Worm (Caenorhabditis elegans) whole organism, L3 larva: Measurements from ENCODE around the gene Y41C4A.21.
"Not testable (repeated sequence)": the region's sequence is repeated elsewhere in the genome, so short reads cannot be mapped to it uniquely, and the experiment has no call there.

Source experiments
- R02D3.7 ChIP-seq: fragments of 150-350 bp; optimal IDR thresholded peaks from 2 replicates; lab custom pipeline; 2014; ENCODE audit warnings: missing biosample characterization, missing genetic modification characterization
- ZK546.5 ChIP-seq: sonication (generic microtip); optimal IDR thresholded peaks from 2 replicates; lab custom pipeline; 2017; ENCODE audit warnings: missing biosample characterization, missing genetic modification characterization
- aly-2 ChIP-seq: fragments of 150-350 bp; optimal IDR thresholded peaks from 2 replicates; lab custom pipeline; 2014; ENCODE audit warnings: missing biosample characterization, missing genetic modification characterization
- ama-1 ChIP-seq: fragments of 150-350 bp; optimal IDR thresholded peaks from 2 replicates; lab custom pipeline; 2018
- ceh-16 ChIP-seq: sonication (generic microtip); optimal IDR thresholded peaks from 2 replicates; lab custom pipeline; 2017; ENCODE audit warnings: missing biosample characterization, missing genetic modification characterization
- ceh-28 ChIP-seq: fragments of 150-350 bp; optimal IDR thresholded peaks from 2 replicates; lab custom pipeline; 2014; ENCODE audit warnings: missing biosample characterization, missing genetic modification reagents, missing genetic modification characterization
- ceh-82 ChIP-seq: fragments of 150-350 bp; optimal IDR thresholded peaks from 2 replicates; lab custom pipeline; 2014; ENCODE audit warnings: missing biosample characterization, missing genetic modification characterization
- ceh-9 ChIP-seq: sonication (generic microtip); optimal IDR thresholded peaks from 2 replicates; lab custom pipeline; 2018; ENCODE audit warnings: missing biosample characterization, missing genetic modification characterization
- daf-12 ChIP-seq: fragments of 150-350 bp; optimal IDR thresholded peaks from 2 replicates; lab custom pipeline; 2014; ENCODE audit warnings: missing biosample characterization, missing genetic modification reagents, missing genetic modification characterization
- egl-27 ChIP-seq: sonication (generic microtip); optimal IDR thresholded peaks from 4 replicates; lab custom pipeline; 2017; ENCODE audit warnings: missing biosample characterization, missing genetic modification reagents, missing genetic modification characterization
- egl-5 ChIP-seq: fragments of 150-350 bp; optimal IDR thresholded peaks from 2 replicates; lab custom pipeline; 2017; ENCODE audit warnings: missing biosample characterization, missing genetic modification reagents, missing genetic modification characterization, inconsistent platforms
- elt-1 ChIP-seq: fragments of 150-350 bp; optimal IDR thresholded peaks from 2 replicates; lab custom pipeline; 2014; ENCODE audit warnings: missing biosample characterization, missing genetic modification characterization
- elt-3 ChIP-seq, 3 experiments: fragments of 150-350 bp in 1 of 3; sonication (generic microtip) in 2 of 3; optimal IDR thresholded peaks; 2 replicates in 2 of 3; 4 replicates in 1 of 3; lab custom pipeline; 2014 to 2017; ENCODE audit warnings: missing biosample characterization in 3 of 3, missing genetic modification characterization in 3 of 3
- fkh-10 ChIP-seq: sonication (generic microtip); optimal IDR thresholded peaks from 2 replicates; lab custom pipeline; 2017; ENCODE audit warnings: missing biosample characterization, missing genetic modification reagents, missing genetic modification characterization
- fkh-2 ChIP-seq: fragments of 150-350 bp; optimal IDR thresholded peaks from 2 replicates; lab custom pipeline; 2014; ENCODE audit warnings: missing biosample characterization, missing genetic modification reagents, missing genetic modification characterization
- fos-1 ChIP-seq: fragments of 150-350 bp; optimal IDR thresholded peaks from 2 replicates; lab custom pipeline; 2014; ENCODE audit warnings: missing biosample characterization, missing genetic modification characterization
- jun-1 ChIP-seq: fragments of 150-350 bp; optimal IDR thresholded peaks from 2 replicates; lab custom pipeline; 2014; ENCODE audit warnings: missing biosample characterization, missing genetic modification reagents, missing genetic modification characterization
- lin-15B ChIP-seq: fragments of 150-350 bp; optimal IDR thresholded peaks from 2 replicates; lab custom pipeline; 2014; ENCODE audit warnings: missing biosample characterization, missing genetic modification characterization
- mml-1 ChIP-seq: fragments of 150-350 bp; sonication (generic microtip); optimal IDR thresholded peaks from 3 replicates; lab custom pipeline; 2014; ENCODE audit warnings: missing biosample characterization, missing genetic modification characterization
- nfya-1 ChIP-seq: sonication (generic microtip); optimal IDR thresholded peaks from 2 replicates; lab custom pipeline; 2017; ENCODE audit warnings: missing genetic modification characterization, mild to moderate bottlenecking, missing compliant biosample characterization, antibody characterized with exemption, moderate library complexity; ENCODE audit not compliant: insufficient read depth
- nhr-11 ChIP-seq: fragments of 150-350 bp; optimal IDR thresholded peaks from 2 replicates; lab custom pipeline; 2014; ENCODE audit warnings: missing biosample characterization, missing genetic modification characterization
- nhr-12 ChIP-seq: fragments of 150-350 bp; optimal IDR thresholded peaks from 2 replicates; lab custom pipeline; 2014; ENCODE audit warnings: missing biosample characterization, missing genetic modification characterization
- nhr-23 ChIP-seq: fragments of 150-350 bp; optimal IDR thresholded peaks from 2 replicates; lab custom pipeline; 2014; ENCODE audit warnings: missing biosample characterization, missing genetic modification reagents, missing genetic modification characterization
- nhr-237 ChIP-seq: fragments of 150-350 bp; optimal IDR thresholded peaks from 2 replicates; lab custom pipeline; 2014; ENCODE audit warnings: missing biosample characterization, missing genetic modification characterization
- nhr-25 ChIP-seq: sonication (generic microtip); optimal IDR thresholded peaks from 2 replicates; lab custom pipeline; 2017; ENCODE audit warnings: missing biosample characterization, missing genetic modification characterization
- nhr-67 ChIP-seq: fragments of 150-350 bp; optimal IDR thresholded peaks from 2 replicates; lab custom pipeline; 2014; ENCODE audit warnings: missing biosample characterization, missing genetic modification characterization
- nhr-76 ChIP-seq: fragments of 150-350 bp; sonication (generic microtip); optimal IDR thresholded peaks from 5 replicates; lab custom pipeline; 2014; ENCODE audit warnings: missing biosample characterization, missing genetic modification characterization
- pha-4 ChIP-seq: fragments of 150-350 bp; optimal IDR thresholded peaks from 2 replicates; lab custom pipeline; 2014; ENCODE audit warnings: missing biosample characterization, missing genetic modification reagents, missing genetic modification characterization
- pqm-1 ChIP-seq: fragments of 150-350 bp; optimal IDR thresholded peaks from 2 replicates; lab custom pipeline; 2017; ENCODE audit warnings: missing biosample characterization, missing genetic modification characterization, inconsistent platforms
- sea-2 ChIP-seq: fragments of 150-350 bp; sonication (generic microtip); optimal IDR thresholded peaks from 4 replicates; lab custom pipeline; 2014; ENCODE audit warnings: missing biosample characterization, missing genetic modification reagents, missing genetic modification characterization
- skn-1 ChIP-seq: fragments of 150-350 bp; optimal IDR thresholded peaks from 2 replicates; lab custom pipeline; 2014; ENCODE audit warnings: missing biosample characterization, missing genetic modification characterization
- snpc-4 ChIP-seq: fragments of 150-350 bp; optimal IDR thresholded peaks from 2 replicates; lab custom pipeline; 2014; ENCODE audit warnings: missing biosample characterization, missing genetic modification characterization
- tbx-2 ChIP-seq: sonication (generic microtip); optimal IDR thresholded peaks from 2 replicates; lab custom pipeline; 2016; ENCODE audit warnings: mild to moderate bottlenecking, missing genetic modification characterization, missing compliant biosample characterization
- unc-39 ChIP-seq: sonication (generic microtip); optimal IDR thresholded peaks from 4 replicates; lab custom pipeline; 2017; ENCODE audit warnings: missing biosample characterization, missing genetic modification characterization
- zag-1 ChIP-seq: fragments of 150-350 bp; optimal IDR thresholded peaks from 2 replicates; lab custom pipeline; 2014; ENCODE audit warnings: missing biosample characterization, missing genetic modification characterization
- ztf-11 ChIP-seq: fragments of 150-350 bp; optimal IDR thresholded peaks from 2 replicates; lab custom pipeline; 2014; ENCODE audit warnings: missing biosample characterization, missing genetic modification characterization
- ztf-4 ChIP-seq: fragments of 150-350 bp; optimal IDR thresholded peaks from 2 replicates; lab custom pipeline; 2014; ENCODE audit warnings: missing biosample characterization, missing genetic modification characterization

Y41C4A.21 gene

DNA sequence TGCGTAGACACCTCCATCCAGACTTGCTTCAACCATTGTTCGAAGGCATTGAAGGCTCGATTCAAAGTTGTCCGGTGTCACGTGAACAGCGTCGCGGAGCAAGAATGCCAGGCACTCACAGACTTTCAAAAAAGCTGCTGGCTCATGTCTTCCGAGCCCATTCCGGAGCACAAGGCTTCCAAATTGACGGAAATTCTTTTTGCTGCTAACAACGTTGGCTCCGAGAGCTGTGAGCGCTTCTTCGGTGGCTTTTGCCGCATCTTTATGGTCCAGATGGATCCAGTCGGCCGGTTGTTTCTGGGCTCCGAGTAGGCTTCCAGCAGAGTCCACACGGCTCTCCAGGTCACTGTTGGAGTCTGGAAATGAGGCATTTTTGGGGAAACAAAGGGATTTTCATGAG lies 25.7 kb downstream of the Y41C4A.21 start:
- TF ChIP-seq R02D3.7 (tag; lab: Kevin White, UChicago): no peak
- TF ChIP-seq elt-1: no peak
- no peak for TF ChIP-seq sea-2 (GFP tag; lab: Kevin White, UChicago)
- no peak for TF ChIP-seq pha-4 (tag; lab: Kevin White, UChicago)

DNA sequence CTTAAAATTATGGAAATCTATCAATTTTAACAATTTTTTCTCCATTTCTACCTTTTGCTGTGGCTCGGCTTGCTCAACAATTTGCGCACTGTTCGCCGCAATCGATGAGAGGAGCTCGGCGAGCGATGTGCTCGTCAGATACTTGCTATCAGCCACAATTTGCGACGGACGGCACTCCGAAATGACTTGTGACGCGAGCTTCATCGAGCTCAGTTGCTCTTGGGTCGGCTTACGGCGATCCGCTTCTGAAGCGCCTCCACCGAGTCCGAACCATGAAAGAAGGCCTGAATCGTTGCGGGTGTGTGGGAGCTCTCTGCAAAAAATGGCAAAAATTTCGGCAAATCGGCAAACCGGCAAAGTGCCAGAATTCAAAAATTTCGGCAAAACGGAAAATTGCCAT lies 28.5 kb downstream of the Y41C4A.21 start:
- no peak for TF ChIP-seq skn-1 (tag; lab: Kevin White, UChicago)
- no peak for TF ChIP-seq fkh-10
- TF ChIP-seq elt-3 (tag; optimal IDR thresholded peaks at IDR 0.05; lab: Kevin White, UChicago): no peak
- no peak for TF ChIP-seq nhr-76
- no peak for TF ChIP-seq ZK546.5 (tag; lab: Kevin White, UChicago)

DNA sequence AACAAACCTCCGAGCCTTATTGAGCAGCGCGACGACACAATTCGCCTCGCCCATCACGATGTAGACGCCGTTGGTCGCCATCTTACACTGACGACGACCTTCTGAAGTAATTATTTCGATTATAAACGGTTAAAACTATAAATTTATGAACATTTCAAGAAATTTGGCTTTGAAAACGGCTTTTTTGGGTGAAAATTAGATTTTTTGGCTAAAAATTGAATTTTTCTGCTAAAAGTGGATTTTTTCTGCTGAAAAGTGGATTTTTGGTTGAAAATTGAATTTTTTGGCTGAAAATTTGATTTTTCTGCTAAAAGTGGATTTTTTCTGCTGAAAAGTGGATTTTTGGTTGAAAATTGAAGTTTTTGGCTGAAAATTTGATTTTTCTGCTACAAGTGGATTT lies 41.4 kb downstream of the Y41C4A.21 start, which contains the start of gene gbf-1:
Gene gbf-1, minus strand, starts transcription at position 101 of the 400 bp plus-strand sequence.
- TF ChIP-seq nfya-1, pqm-1, ZK546.5 (tag; lab: Kevin White, UChicago): not testable (repeated sequence)

DNA sequence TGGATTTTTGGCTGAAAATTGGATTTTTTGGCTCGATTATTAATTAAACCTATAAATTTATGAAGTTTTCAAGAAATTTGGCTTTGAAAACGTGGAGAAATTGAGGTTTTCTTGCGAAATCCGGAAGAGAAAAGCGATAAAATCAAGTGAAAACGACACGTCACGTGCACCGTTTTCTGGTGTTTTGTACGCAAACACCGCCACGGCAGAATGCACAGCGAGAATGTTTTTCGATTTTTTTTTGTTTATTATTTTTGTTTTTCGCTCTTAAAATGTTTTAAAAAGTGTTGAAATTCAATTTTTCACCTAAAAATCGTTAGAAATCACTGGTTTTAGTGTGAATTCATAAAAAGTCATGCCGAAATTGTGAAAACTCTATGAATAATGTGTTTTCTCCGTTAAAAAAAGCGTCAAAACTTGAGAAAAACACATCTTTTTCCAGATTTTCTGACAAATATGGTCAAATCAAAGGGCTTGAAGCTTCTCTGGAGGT lies 42.4 kb downstream of the Y41C4A.21 start, which contains the start of gene immp-1:
Gene immp-1, plus strand, starts transcription at position 443 of the 493 bp plus-strand sequence.
- TF ChIP-seq ceh-28 (tag; lab: Kevin White, UChicago): no peak
- TF ChIP-seq ama-1 (lab: Kevin White, UChicago): no peak
- TF ChIP-seq zag-1 (tag; lab: Kevin White, UChicago): no peak
- peak; percentile 29 for TF ChIP-seq lin-15B (tag; lab: Kevin White, UChicago)
- no peak for TF ChIP-seq nhr-237 (tag; lab: Kevin White, UChicago)
- TF ChIP-seq nhr-76: no peak
- no peak for TF ChIP-seq ztf-4 (tag; lab: Kevin White, UChicago)
- no peak for TF ChIP-seq nhr-67 (tag; lab: Kevin White, UChicago)
- TF ChIP-seq elt-3 (tag; optimal IDR thresholded peaks at IDR 0.05; lab: Kevin White, UChicago): no peak
- no peak for TF ChIP-seq ztf-11 (tag; lab: Kevin White, UChicago)
- TF ChIP-seq nhr-25: peak; percentile 28
- peak; percentile 68 for TF ChIP-seq nhr-23 (tag; lab: Kevin White, UChicago)
- TF ChIP-seq egl-5: peak; percentile 22
- TF ChIP-seq pha-4 (tag; lab: Kevin White, UChicago): peak; percentile 70
- no peak for TF ChIP-seq tbx-2
- TF ChIP-seq aly-2: no peak
- no peak for TF ChIP-seq ceh-9 (tag; lab: Kevin White, UChicago)
- peak; percentile 58 for TF ChIP-seq nfya-1 (tag; lab: Kevin White, UChicago)
- peak; percentile 44 for TF ChIP-seq snpc-4 (tag; lab: Kevin White, UChicago)
- TF ChIP-seq, all 47 proteins: peak for 7

- TF ChIP-seq egl-27 (tag; lab: Kevin White, UChicago): no peak
- TF ChIP-seq fos-1 (tag; lab: Kevin White, UChicago): no peak
- TF ChIP-seq pqm-1 (tag; lab: Kevin White, UChicago): no peak
- TF ChIP-seq ceh-82 (tag; lab: Kevin White, UChicago): no peak
- no peak for TF ChIP-seq nhr-76
- no peak for TF ChIP-seq unc-39 (tag; lab: Kevin White, UChicago)
- TF ChIP-seq snpc-4 (tag; lab: Kevin White, UChicago): no peak
- no peak for TF ChIP-seq nhr-11 (tag; lab: Kevin White, UChicago)
- TF ChIP-seq elt-3 (tag; optimal IDR thresholded peaks at IDR 0.05; lab: Kevin White, UChicago): no peak
- no peak for TF ChIP-seq ceh-28 (tag; lab: Kevin White, UChicago)
- no peak for TF ChIP-seq nfya-1 (tag; lab: Kevin White, UChicago)
- no peak for TF ChIP-seq jun-1 (tag; lab: Kevin White, UChicago)
- TF ChIP-seq fkh-2 (tag; lab: Kevin White, UChicago): no peak
- TF ChIP-seq pha-4 (tag; lab: Kevin White, UChicago): no peak
- no peak for TF ChIP-seq ceh-9 (tag; lab: Kevin White, UChicago)
- TF ChIP-seq ceh-16 (tag; lab: Kevin White, UChicago): no peak
- TF ChIP-seq nhr-12 (tag; lab: Kevin White, UChicago): no peak
- no peak for TF ChIP-seq daf-12 (tag; lab: Kevin White, UChicago)
- no peak for TF ChIP-seq mml-1 (tag; lab: Kevin White, UChicago)
These were observed 45.2 kb downstream of the Y41C4A.21 start, which contains the start of gene mdt-21 for ce11 chrIII:11777321-11777720. TSS of gene mdt-21 (plus strand) at chrIII:11777621.
